Worm (Caenorhabditis elegans) whole organism, L2 larva: Measurements from ENCODE around the gene tsp-12.

Source experiments
- alr-1 ChIP-seq: fragments of 150-350 bp; optimal IDR thresholded peaks from 2 replicates; lab custom pipeline; 2014; ENCODE audit warnings: missing biosample characterization, missing genetic modification characterization
- egl-27 ChIP-seq: sonication (generic microtip); optimal IDR thresholded peaks from 3 replicates; lab custom pipeline; 2017; ENCODE audit warnings: missing biosample characterization, missing genetic modification reagents, missing genetic modification characterization
- elt-3 ChIP-seq: sonication (generic microtip); optimal IDR thresholded peaks from 2 replicates; lab custom pipeline; 2017; ENCODE audit warnings: missing biosample characterization, missing genetic modification characterization
- lin-11 ChIP-seq: fragments of 150-350 bp; sonication (generic microtip); optimal IDR thresholded peaks from 2 replicates; lab custom pipeline; 2014; ENCODE audit warnings: missing biosample characterization, missing genetic modification characterization, inconsistent platforms, mixed read lengths
- lin-13 ChIP-seq: fragments of 150-350 bp; optimal IDR thresholded peaks from 2 replicates; lab custom pipeline; 2014; ENCODE audit warnings: missing biosample characterization, missing genetic modification reagents, missing genetic modification characterization
- nhr-237 ChIP-seq: fragments of 150-350 bp; optimal IDR thresholded peaks from 2 replicates; lab custom pipeline; 2014; ENCODE audit warnings: missing biosample characterization, missing genetic modification characterization
- nhr-25 ChIP-seq: fragments of 150-350 bp; sonication (generic microtip); optimal IDR thresholded peaks from 3 replicates; lab custom pipeline; 2014; ENCODE audit warnings: missing biosample characterization, missing genetic modification characterization
- nhr-6 ChIP-seq: fragments of 150-350 bp; optimal IDR thresholded peaks from 2 replicates; lab custom pipeline; 2014; ENCODE audit warnings: missing biosample characterization, missing genetic modification characterization
- unc-39 ChIP-seq: fragments of 150-350 bp; optimal IDR thresholded peaks from 2 replicates; lab custom pipeline; 2014; ENCODE audit warnings: missing biosample characterization, missing genetic modification characterization
- zag-1 ChIP-seq: fragments of 150-350 bp; optimal IDR thresholded peaks from 2 replicates; lab custom pipeline; 2014; ENCODE audit warnings: missing biosample characterization, missing genetic modification characterization
- ztf-11 ChIP-seq: sonication (generic microtip); optimal IDR thresholded peaks from 2 replicates; lab custom pipeline; 2017; ENCODE audit warnings: missing biosample characterization, missing genetic modification characterization
- ztf-4 ChIP-seq: fragments of 150-350 bp; optimal IDR thresholded peaks from 2 replicates; lab custom pipeline; 2014; ENCODE audit warnings: missing biosample characterization, missing genetic modification characterization

DNA sequence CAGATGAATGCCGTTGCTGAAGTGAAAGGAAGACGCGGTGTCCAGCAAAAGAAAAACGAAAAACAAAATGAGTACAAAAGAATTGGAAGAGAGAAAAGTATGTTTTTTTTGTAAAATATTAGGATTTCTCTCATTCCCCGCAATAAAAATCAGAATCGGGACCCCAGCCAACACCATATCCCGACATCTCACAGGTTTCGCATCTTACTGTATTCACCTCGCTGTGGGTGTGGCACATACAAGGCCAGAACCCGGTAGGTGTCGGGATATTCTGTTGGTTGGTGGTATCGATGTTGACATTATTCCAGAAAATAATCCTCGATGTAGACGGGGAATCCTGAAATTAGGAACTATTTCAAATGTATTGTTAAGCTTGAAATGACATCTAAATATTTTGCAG is 33.6 kb downstream of the tsp-12 start:
- TF ChIP-seq zag-1 (tag; lab: Kevin White, UChicago), result no peak
- no peak for TF ChIP-seq ztf-11 (tag; lab: Kevin White, UChicago)
- TF ChIP-seq lin-13 (GFP tag; lab: Kevin White, UChicago), result no peak
- TF ChIP-seq lin-11 (tag; lab: Kevin White, UChicago), result no peak
- no peak for TF ChIP-seq elt-3 (tag; lab: Kevin White, UChicago)
- no peak for TF ChIP-seq egl-27 (tag; lab: Kevin White, UChicago)
- no peak for TF ChIP-seq unc-39 (tag; lab: Kevin White, UChicago)
- no peak for TF ChIP-seq alr-1 (tag; lab: Kevin White, UChicago)
- no peak for TF ChIP-seq ztf-4
- TF ChIP-seq nhr-237 (tag; lab: Kevin White, UChicago), result no peak
- TF ChIP-seq nhr-25, result no peak
- no peak for TF ChIP-seq nhr-6
